Worm (Caenorhabditis elegans) whole organism, L4/young adult: ENCODE data around the gene F17E9.5.
"Not testable (repeated sequence)": the region's sequence is repeated elsewhere in the genome, so short reads cannot be mapped to it uniquely, and the experiment has no call there.

Experiments used
- W03F9.2 ChIP-seq: fragments of 150-350 bp; optimal IDR thresholded peaks from 2 replicates; lab custom pipeline; 2014; ENCODE audit warnings: missing biosample characterization, missing genetic modification characterization
- dao-5 ChIP-seq: sonication (generic microtip); optimal IDR thresholded peaks from 2 replicates; lab custom pipeline; 2016; ENCODE audit warnings: missing genotype, missing genetic modification characterization, moderate library complexity, missing compliant biosample characterization
- him-1 ChIP-seq: sonication (generic microtip); optimal IDR thresholded peaks from 2 replicates; lab custom pipeline; 2016; ENCODE audit warnings: missing genotype, missing genetic modification reagents, missing genetic modification characterization, missing compliant biosample characterization

Gene F17E9.5

ce11 chrIV:8333034-8333433 lies 12.6 kb upstream of the F17E9.5 start:
- TF ChIP-seq him-1 (tag; lab: Kevin White, UChicago) (no peak), dao-5 (tag; lab: Kevin White, UChicago) (no peak), W03F9.2 (no peak)

- TF ChIP-seq him-1 (tag; lab: Kevin White, UChicago) = no peak
- no peak for TF ChIP-seq W03F9.2
- TF ChIP-seq dao-5 (tag; lab: Kevin White, UChicago) = no peak
Observed at ce11 chrIV:8333554-8333953, 12.1 kb upstream of the F17E9.5 start.

ce11 chrIV:8333954-8333987 lies 11.8 kb upstream of the F17E9.5 start, which contains the start of gene his-31:
Gene his-31, minus strand, starts transcription at chrIV:8333983.
- TF ChIP-seq dao-5 (tag; lab: Kevin White, UChicago) (no peak), him-1 (tag; lab: Kevin White, UChicago) (no peak), W03F9.2 (no peak)

DNA sequence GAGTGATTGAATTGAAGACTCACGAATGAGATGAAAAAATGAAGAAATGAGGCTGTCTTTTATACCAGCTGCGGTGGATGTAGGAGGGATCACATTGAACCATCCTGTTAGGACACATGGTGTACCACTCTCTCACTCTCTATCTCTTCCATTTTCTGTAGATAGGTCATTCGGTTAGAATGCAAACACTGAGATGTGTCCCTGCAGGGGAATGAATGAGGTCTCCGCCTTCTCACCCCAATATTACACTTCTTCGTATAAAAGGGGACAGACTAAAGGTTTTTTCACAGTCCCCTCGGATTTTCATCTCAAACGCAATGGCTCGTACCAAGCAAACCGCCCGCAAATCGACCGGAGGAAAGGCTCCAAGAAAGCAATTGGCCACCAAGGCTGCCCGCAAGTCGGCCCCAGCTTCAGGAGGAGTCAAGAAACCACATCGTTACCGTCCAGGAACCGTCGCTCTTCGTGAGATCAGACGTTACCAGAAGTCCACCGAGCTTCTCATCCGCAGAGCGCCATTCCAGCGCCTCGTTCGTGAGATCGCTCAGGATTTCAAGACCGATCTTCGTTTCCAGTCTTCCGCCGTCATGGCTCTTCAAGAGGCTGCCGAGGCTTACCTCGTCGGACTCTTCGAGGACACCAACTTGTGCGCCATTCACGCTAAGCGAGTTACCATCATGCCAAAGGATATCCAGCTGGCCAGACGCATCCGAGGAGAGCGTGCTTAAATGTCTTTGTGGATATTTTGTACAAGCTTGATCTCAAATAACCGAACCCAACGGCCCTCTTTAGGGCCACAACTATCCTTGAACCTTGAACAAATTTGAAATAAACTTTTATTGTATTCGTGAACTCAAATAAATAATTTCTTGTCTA lies 11.4 kb upstream of the F17E9.5 start, which contains the start of gene his-32:
Gene his-32, plus strand, starts transcription at position 318 of the 876 bp plus-strand sequence.
- TF ChIP-seq W03F9.2 = no peak
- TF ChIP-seq dao-5 (tag; lab: Kevin White, UChicago) = no peak
- no peak for TF ChIP-seq him-1 (tag; lab: Kevin White, UChicago)

- TF ChIP-seq him-1 (tag; lab: Kevin White, UChicago) (no peak), W03F9.2 (no peak), dao-5 (tag; lab: Kevin White, UChicago) (no peak)
Observed at ce11 chrIV:8339636-8340035, 6.0 kb upstream of the F17E9.5 start, which contains the start of gene lgc-6. Gene lgc-6, plus strand, starts transcription at chrIV:8339936.

DNA sequence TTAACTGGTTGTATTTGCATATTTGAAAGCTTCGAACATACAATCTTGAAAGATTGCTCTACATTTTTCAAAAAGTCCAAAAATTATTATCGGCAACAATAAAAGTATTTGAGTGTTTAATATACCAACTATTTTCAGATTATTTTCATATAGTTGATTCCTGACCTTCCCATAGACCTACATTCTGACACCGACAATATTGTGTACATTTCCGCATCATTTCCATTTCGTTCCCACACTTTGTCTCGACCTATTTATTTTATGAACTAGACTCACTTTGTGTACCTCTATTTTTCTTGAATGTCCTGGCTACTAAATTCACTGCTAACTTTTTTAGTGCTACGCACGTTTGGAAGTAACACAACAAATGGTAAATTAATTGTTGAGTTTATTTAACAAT lies 3.2 kb upstream of the F17E9.5 start, which contains the start of gene lgc-5:
Gene lgc-5, plus strand, starts transcription at position 301 of the 400 bp plus-strand sequence.
- TF ChIP-seq W03F9.2 = no peak
- TF ChIP-seq dao-5 (tag; lab: Kevin White, UChicago) = no peak
- no peak for TF ChIP-seq him-1 (tag; lab: Kevin White, UChicago)

- TF ChIP-seq dao-5 (tag; lab: Kevin White, UChicago) (no peak), W03F9.2 (no peak), him-1 (tag; lab: Kevin White, UChicago) (no peak)
Observed at ce11 chrIV:8347051-8347450, 1.4 kb downstream of the F17E9.5 start, which contains the start of the genes F17E9.18 and F17E9.15. Gene F17E9.18, minus strand, starts transcription at chrIV:8347151. Gene F17E9.15, plus strand, starts transcription at chrIV:8347418.

- no peak for TF ChIP-seq dao-5 (tag; lab: Kevin White, UChicago)
- no peak for TF ChIP-seq W03F9.2
- no peak for TF ChIP-seq him-1 (tag; lab: Kevin White, UChicago)
Observed at ce11 chrIV:8348073-8348472, 2.5 kb downstream of the F17E9.5 start, which contains the start of gene F17E9.4. Gene F17E9.4, plus strand, starts transcription at chrIV:8348373.

ce11 chrIV:8352036-8352435 lies 6.4 kb downstream of the F17E9.5 start, which contains the start of gene F17E9.16:
Gene F17E9.16, plus strand, starts transcription at chrIV:8352336.
- TF ChIP-seq dao-5 (tag; lab: Kevin White, UChicago); him-1 (tag; lab: Kevin White, UChicago); W03F9.2: not testable (repeated sequence)

DNA sequence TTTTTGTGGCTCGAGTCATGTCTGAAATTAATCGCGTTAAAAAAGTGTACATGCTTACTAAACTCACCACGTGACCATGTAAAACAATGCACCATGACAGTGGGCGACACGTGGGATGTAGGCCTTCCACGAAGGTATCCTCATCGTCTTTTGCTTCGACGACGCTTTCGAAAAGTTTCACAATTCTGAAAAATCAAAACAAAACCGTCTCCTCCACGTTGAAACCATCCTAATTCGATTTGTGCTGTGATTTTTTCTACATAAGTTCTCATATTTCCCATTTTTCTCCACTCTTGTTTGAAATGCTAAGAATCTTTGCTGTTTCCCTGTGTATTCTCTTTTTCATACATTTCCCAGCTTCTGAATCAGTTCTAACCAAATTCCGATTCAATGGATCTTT lies 9.0 kb downstream of the F17E9.5 start, which contains the start of gene F17E9.3:
Gene F17E9.3, plus strand, starts transcription at position 301 of the 400 bp plus-strand sequence.
- no peak for TF ChIP-seq dao-5 (tag; lab: Kevin White, UChicago)

ce11 chrIV:8355592-8355991 lies 10.0 kb downstream of the F17E9.5 start, which contains the start of the genes F17E9.2 and col-116:
Gene F17E9.2, plus strand, starts transcription at chrIV:8355892.
Gene col-116, plus strand, starts transcription at chrIV:8355906.
- TF ChIP-seq W03F9.2 (no peak), him-1 (tag; lab: Kevin White, UChicago) (no peak), dao-5 (tag; lab: Kevin White, UChicago) (no peak)

- TF ChIP-seq him-1 (tag; lab: Kevin White, UChicago) (no peak), W03F9.2 (no peak), dao-5 (tag; lab: Kevin White, UChicago) (no peak)
Observed at ce11 chrIV:8357299-8357698, 11.7 kb downstream of the F17E9.5 start.

- TF ChIP-seq him-1 (tag; lab: Kevin White, UChicago) = no peak
- no peak for TF ChIP-seq dao-5 (tag; lab: Kevin White, UChicago)
- TF ChIP-seq W03F9.2 = no peak
Observed at ce11 chrIV:8358492-8358891, 12.9 kb downstream of the F17E9.5 start, which contains the start of gene D2096.13. Gene D2096.13, minus strand, starts transcription at chrIV:8358592.

DNA sequence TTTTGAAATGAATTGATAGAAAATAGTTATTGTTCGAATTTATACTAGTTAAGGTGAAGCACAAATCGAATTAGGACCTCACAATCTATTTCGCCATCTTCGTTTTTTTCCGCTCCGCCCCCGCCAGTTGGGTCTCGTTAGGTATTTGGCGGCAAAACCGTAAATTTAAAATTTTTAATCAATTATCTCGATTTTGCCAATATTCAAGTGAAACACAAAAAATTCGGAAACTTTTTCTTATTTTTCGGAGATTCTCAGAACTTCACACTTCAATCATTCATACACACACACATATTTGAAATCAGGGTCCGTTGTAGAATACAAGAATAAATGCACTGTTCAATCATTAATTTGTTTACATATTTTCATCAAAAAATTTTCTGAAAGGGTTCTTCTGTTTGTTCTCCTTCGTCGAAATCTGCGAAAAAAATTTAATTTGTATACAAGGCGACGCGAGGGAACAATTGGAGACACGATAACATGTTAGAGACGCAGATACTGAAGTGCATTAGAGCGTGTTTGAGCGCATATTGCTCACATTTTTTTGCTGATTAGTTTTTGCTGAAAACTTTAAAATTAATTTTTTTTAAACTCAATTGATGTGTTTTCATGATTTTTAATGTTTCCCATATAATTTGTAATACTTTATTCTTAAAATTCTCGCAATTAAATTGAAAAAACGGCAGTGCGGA lies 14.2 kb downstream of the F17E9.5 start, which contains the start of gene D2096.5:
Gene D2096.5, minus strand, starts transcription at position 51 of the 692 bp plus-strand sequence.
- no peak for TF ChIP-seq W03F9.2
- no peak for TF ChIP-seq dao-5 (tag; lab: Kevin White, UChicago)
- TF ChIP-seq him-1 (tag; lab: Kevin White, UChicago) = no peak
